Worm (Caenorhabditis elegans) whole organism, L1 larva: ENCODE results near the gene F20C5.11.

Experiments used
- lin-15B ChIP-seq: fragments of 150-350 bp; sonication (generic microtip); optimal IDR thresholded peaks from 3 replicates; lab custom pipeline; 2014; ENCODE audit warnings: missing biosample characterization, missing genetic modification characterization
- nhr-71 ChIP-seq: sonication (generic microtip); optimal IDR thresholded peaks from 2 replicates; lab custom pipeline; 2016; ENCODE audit warnings: mild to moderate bottlenecking, missing genetic modification characterization, moderate library complexity, missing compliant biosample characterization
- pqm-1 ChIP-seq: sonication (generic microtip); optimal IDR thresholded peaks from 3 replicates; lab custom pipeline; 2017; ENCODE audit warnings: missing biosample characterization, missing genetic modification characterization
- unc-86 ChIP-seq: sonication (generic microtip); optimal IDR thresholded peaks from 2 replicates; lab custom pipeline; 2016; ENCODE audit warnings: missing genetic modification characterization, missing compliant biosample characterization

ce11 chrIV:8740952-8741438 is 20.8 kb downstream of the F20C5.11 start, which contains the start of gene F21D5.6:
- TF ChIP-seq lin-15B (tag; lab: Kevin White, UChicago) (no peak), nhr-71 (no peak), pqm-1 (tag; lab: Kevin White, UChicago) (no peak), unc-86 (no peak)
